Worm (Caenorhabditis elegans) whole organism, mixed stage, embryonic: ENCODE results near the gene str-79.

ENCODE experiments used
- bed-3 ChIP-seq: fragments of 200-800 bp; sonication (Bioruptor generic); optimal IDR thresholded peaks from 3 replicates; lab custom pipeline; 2018; ENCODE audit warnings: mild to moderate bottlenecking, missing genetic modification characterization, moderate library complexity, missing compliant biosample characterization
- blmp-1 ChIP-seq: fragments of 150-350 bp; optimal IDR thresholded peaks from 2 replicates; lab custom pipeline; 2014; ENCODE audit warnings: missing biosample characterization, missing genetic modification characterization
- ceh-39 ChIP-seq: fragments of 150-350 bp; optimal IDR thresholded peaks from 2 replicates; lab custom pipeline; 2014; ENCODE audit warnings: missing biosample characterization, missing genetic modification characterization
- ceh-83 ChIP-seq: fragments of 200-800 bp; sonication (Bioruptor generic); optimal IDR thresholded peaks from 2 replicates; lab custom pipeline; 2018; ENCODE audit warnings: mild to moderate bottlenecking, missing genetic modification characterization, missing compliant biosample characterization
- drap-1 ChIP-seq: fragments of 200-800 bp; sonication (Bioruptor generic); optimal IDR thresholded peaks from 3 replicates; lab custom pipeline; 2018; ENCODE audit warnings: mild to moderate bottlenecking, missing genetic modification characterization, missing compliant biosample characterization
- elt-1 ChIP-seq: sonication (generic microtip); optimal IDR thresholded peaks from 2 replicates; lab custom pipeline; 2017; ENCODE audit warnings: missing genetic modification characterization, mild to moderate bottlenecking, missing compliant biosample characterization, antibody characterized with exemption, moderate library complexity, borderline replicate concordance; ENCODE audit not compliant: insufficient read depth
- flh-1 ChIP-seq: fragments of 200-800 bp; sonication (Bioruptor generic); optimal IDR thresholded peaks from 2 replicates; lab custom pipeline; 2018; ENCODE audit warnings: mild to moderate bottlenecking, missing genetic modification characterization, moderate library complexity, missing compliant biosample characterization
- ham-2 ChIP-seq: fragments of 200-800 bp; sonication (Bioruptor generic); optimal IDR thresholded peaks from 2 replicates; lab custom pipeline; 2018; ENCODE audit warnings: mild to moderate bottlenecking, missing genetic modification characterization, missing compliant biosample characterization
- hlh-1 ChIP-seq: fragments of 150-350 bp; optimal IDR thresholded peaks from 2 replicates; lab custom pipeline; 2014; ENCODE audit warnings: missing biosample characterization, missing genetic modification reagents, missing genetic modification characterization
- lin-13 ChIP-seq: fragments of 150-350 bp; optimal IDR thresholded peaks from 2 replicates; lab custom pipeline; 2014; ENCODE audit warnings: missing biosample characterization, missing genetic modification characterization
- lin-32 ChIP-seq: fragments of 200-800 bp; sonication (Bioruptor generic); optimal IDR thresholded peaks from 2 replicates; lab custom pipeline; 2018; ENCODE audit warnings: mild to moderate bottlenecking, missing genetic modification characterization, missing compliant biosample characterization
- lsy-2 ChIP-seq: fragments of 150-350 bp; optimal IDR thresholded peaks from 2 replicates; lab custom pipeline; 2014; ENCODE audit warnings: missing biosample characterization, missing genetic modification characterization
- mab-5 ChIP-seq: fragments of 150-350 bp; optimal IDR thresholded peaks from 2 replicates; lab custom pipeline; 2014; ENCODE audit warnings: missing biosample characterization, missing genetic modification characterization
- mep-1 ChIP-seq: fragments of 150-350 bp; optimal IDR thresholded peaks from 2 replicates; lab custom pipeline; 2017; ENCODE audit warnings: missing biosample characterization, missing genetic modification reagents, missing genetic modification characterization, inconsistent platforms
- mls-2 ChIP-seq: sonication (generic microtip); optimal IDR thresholded peaks from 2 replicates; lab custom pipeline; 2016; ENCODE audit warnings: mild to moderate bottlenecking, missing genetic modification characterization, moderate library complexity, missing compliant biosample characterization
- nhr-12 ChIP-seq: fragments of 150-350 bp; optimal IDR thresholded peaks from 2 replicates; lab custom pipeline; 2014; ENCODE audit warnings: missing biosample characterization, missing genetic modification characterization
- nhr-237 ChIP-seq: fragments of 150-350 bp; optimal IDR thresholded peaks from 2 replicates; lab custom pipeline; 2014; ENCODE audit warnings: missing biosample characterization, missing genetic modification characterization
- nhr-28 ChIP-seq: fragments of 150-350 bp; optimal IDR thresholded peaks from 2 replicates; lab custom pipeline; 2014; ENCODE audit warnings: missing biosample characterization, missing genetic modification characterization
- nhr-76 ChIP-seq: sonication (generic microtip); optimal IDR thresholded peaks from 2 replicates; lab custom pipeline; 2017; ENCODE audit warnings: missing biosample characterization, missing genetic modification characterization
- pha-4 ChIP-seq: fragments of 150-350 bp; optimal IDR thresholded peaks from 2 replicates; lab custom pipeline; 2018; ENCODE audit warnings: missing biosample characterization, missing genetic modification reagents, missing genetic modification characterization
- snpc-4 ChIP-seq: fragments of 150-350 bp; optimal IDR thresholded peaks from 2 replicates; lab custom pipeline; 2014; ENCODE audit warnings: missing biosample characterization, missing genetic modification characterization
- sptf-1 ChIP-seq: sonication (generic microtip); optimal IDR thresholded peaks from 2 replicates; lab custom pipeline; 2017; ENCODE audit warnings: mild to moderate bottlenecking, missing genetic modification characterization, moderate library complexity, missing compliant biosample characterization
- tbx-8 ChIP-seq: fragments of 200-800 bp; sonication (Bioruptor generic); optimal IDR thresholded peaks from 2 replicates; lab custom pipeline; 2018; ENCODE audit warnings: mild to moderate bottlenecking, missing genetic modification characterization, moderate library complexity, missing compliant biosample characterization
- unc-120 ChIP-seq: sonication (generic microtip); optimal IDR thresholded peaks from 2 replicates; lab custom pipeline; 2017; ENCODE audit warnings: missing genetic modification characterization, missing compliant biosample characterization; ENCODE audit not compliant: poor library complexity, severe bottlenecking
- unc-39 ChIP-seq: fragments of 150-350 bp; optimal IDR thresholded peaks from 2 replicates; lab custom pipeline; 2014; ENCODE audit warnings: missing biosample characterization, missing genetic modification characterization
- unc-62 ChIP-seq: fragments of 150-350 bp; optimal IDR thresholded peaks from 2 replicates; lab custom pipeline; 2014; ENCODE audit warnings: missing biosample characterization, missing genetic modification reagents, missing genetic modification characterization
- zip-8 ChIP-seq: fragments of 150-350 bp; optimal IDR thresholded peaks from 2 replicates; lab custom pipeline; 2014; ENCODE audit warnings: missing biosample characterization, missing genetic modification characterization

The str-79 gene

ce11 chrX:1972766-1973165 is 3.1 kb downstream of the str-79 start:
- no peak for TF ChIP-seq hlh-1 (tag; lab: Kevin White, UChicago)
- TF ChIP-seq ceh-39 (tag; lab: Kevin White, UChicago) = no peak
- TF ChIP-seq mab-5 = no peak
- no peak for TF ChIP-seq nhr-28 (tag; lab: Kevin White, UChicago)
- TF ChIP-seq pha-4 (tag; lab: Kevin White, UChicago) = no peak
- no peak for TF ChIP-seq lin-13 (tag; lab: Kevin White, UChicago)
- TF ChIP-seq unc-120 (tag; lab: Kevin White, UChicago) = no peak
- TF ChIP-seq lin-32 (GFP tag; lab: Kevin White, UChicago) = no peak
- no peak for TF ChIP-seq tbx-8 (GFP tag; lab: Kevin White, UChicago)
- TF ChIP-seq ceh-83 (GFP tag; lab: Kevin White, UChicago) = no peak
- TF ChIP-seq zip-8 (tag; lab: Kevin White, UChicago) = no peak
- TF ChIP-seq nhr-12 (tag; lab: Kevin White, UChicago) = no peak
- TF ChIP-seq nhr-76 (tag; lab: Kevin White, UChicago) = no peak

- TF ChIP-seq nhr-76 (tag; lab: Kevin White, UChicago) = no peak
- no peak for TF ChIP-seq nhr-12 (tag; lab: Kevin White, UChicago)
- TF ChIP-seq blmp-1 = no peak
These were observed 5.0 kb downstream of the str-79 start, which contains the start of gene F52D2.5 for ce11 chrX:1974699-1975098. TSS of gene F52D2.5 (minus strand) at chrX:1974799.

ce11 chrX:1975692-1976091 is 6.0 kb downstream of the str-79 start, which contains the start of gene F52D2.6:
TSS of gene F52D2.6 (plus strand) at chrX:1975992.
- no peak for TF ChIP-seq sptf-1 (tag; lab: Kevin White, UChicago)
- no peak for TF ChIP-seq lin-32 (GFP tag; lab: Kevin White, UChicago)
- no peak for TF ChIP-seq ceh-39 (tag; lab: Kevin White, UChicago)
- TF ChIP-seq bed-3 = no peak
- TF ChIP-seq nhr-12 (tag; lab: Kevin White, UChicago) = no peak
- TF ChIP-seq unc-120 (tag; lab: Kevin White, UChicago) = no peak
- no peak for TF ChIP-seq lsy-2 (tag; lab: Kevin White, UChicago)
- TF ChIP-seq blmp-1 = no peak
- no peak for TF ChIP-seq pha-4 (tag; lab: Kevin White, UChicago)
- TF ChIP-seq nhr-237 (tag; lab: Kevin White, UChicago) = no peak
- TF ChIP-seq flh-1 (GFP tag; lab: Kevin White, UChicago) = no peak
- no peak for TF ChIP-seq nhr-76 (tag; lab: Kevin White, UChicago)
- TF ChIP-seq snpc-4 (tag; lab: Kevin White, UChicago) = no peak
- no peak for TF ChIP-seq mep-1 (tag; lab: Kevin White, UChicago)

- TF ChIP-seq drap-1 (no peak), ham-2 (GFP tag; lab: Kevin White, UChicago) (no peak)
These were observed 8.0 kb downstream of the str-79 start, which contains the start of gene F52D2.12 for ce11 chrX:1977708-1978107. TSS of gene F52D2.12 (plus strand) at chrX:1978014.

ce11 chrX:1981654-1982053 is 12.0 kb downstream of the str-79 start:
- no peak for TF ChIP-seq ceh-83 (GFP tag; lab: Kevin White, UChicago)
- no peak for TF ChIP-seq hlh-1 (tag; lab: Kevin White, UChicago)
- no peak for TF ChIP-seq unc-62 (GFP tag; lab: Kevin White, UChicago)
- no peak for TF ChIP-seq lin-13 (tag; lab: Kevin White, UChicago)
- TF ChIP-seq bed-3 = no peak
- TF ChIP-seq mep-1 (tag; lab: Kevin White, UChicago) = no peak
- no peak for TF ChIP-seq nhr-76 (tag; lab: Kevin White, UChicago)
- TF ChIP-seq mls-2 = no peak
- TF ChIP-seq nhr-12 (tag; lab: Kevin White, UChicago) = no peak
- TF ChIP-seq lsy-2 (tag; lab: Kevin White, UChicago) = no peak
- no peak for TF ChIP-seq zip-8 (tag; lab: Kevin White, UChicago)
- no peak for TF ChIP-seq ceh-39 (tag; lab: Kevin White, UChicago)
- no peak for TF ChIP-seq drap-1

- TF ChIP-seq pha-4 (tag; lab: Kevin White, UChicago) (no peak), hlh-1 (tag; lab: Kevin White, UChicago) (peak; percentile 92)
These were observed 15.2 kb downstream of the str-79 start for ce11 chrX:1984831-1985230.

ce11 chrX:1989576-1989975 is 19.9 kb downstream of the str-79 start, which contains the start of gene meg-3:
TSS of gene meg-3 (minus strand) at chrX:1989607.
- TF ChIP-seq ceh-83 (GFP tag; lab: Kevin White, UChicago) (no peak), unc-39 (tag; lab: Kevin White, UChicago) (no peak), mep-1 (tag; lab: Kevin White, UChicago) (peak; percentile 11), nhr-76 (tag; lab: Kevin White, UChicago) (no peak), lin-32 (GFP tag; lab: Kevin White, UChicago) (no peak), elt-1 (no peak), lin-13 (tag; lab: Kevin White, UChicago) (no peak)
